Worm (Caenorhabditis elegans): ENCODE measurements around the gene T01D3.3.
A peak's percentile ranks its signal among the peaks of the same experiment; 100 is the strongest.

T01D3.3 gene

DNA sequence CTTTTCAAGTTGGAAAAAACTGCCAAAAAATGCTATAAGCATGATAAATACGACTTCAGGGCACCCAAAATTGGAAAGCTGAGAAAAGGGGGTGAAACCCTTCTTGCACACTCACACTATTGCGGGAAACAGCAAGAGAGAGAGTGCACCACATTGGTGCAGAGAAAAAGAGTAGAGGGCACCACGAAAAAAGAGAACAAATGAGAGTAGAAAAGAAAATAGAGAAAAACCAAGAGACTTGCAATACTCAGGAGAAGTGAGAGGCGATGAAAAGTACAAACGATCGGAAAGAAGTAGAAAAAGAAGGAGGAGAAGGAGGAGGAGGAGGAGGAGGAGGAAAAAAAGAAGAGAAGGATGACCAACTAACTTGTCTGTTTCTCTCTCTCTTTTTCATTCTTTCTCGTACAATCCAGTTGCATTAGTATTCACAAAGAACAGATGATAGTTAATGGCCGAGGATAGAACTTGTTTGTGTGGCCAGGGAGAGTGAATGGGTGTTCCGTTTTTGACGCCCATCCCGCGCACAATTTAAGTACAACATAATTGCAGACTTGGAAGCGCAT lies 48.8 kb upstream of the T01D3.3 start (continued):
- TF ChIP-seq dmd-9 (GFP tag; IDR thresholded peaks at IDR 0.05), result no peak
- TF ChIP-seq jun-1 (tag; optimal IDR thresholded peaks at IDR 0.05), result no peak
- no peak for TF ChIP-seq Y105C5A.15 (GFP tag; IDR thresholded peaks at IDR 0.05)
- no peak for TF ChIP-seq nhr-76 (tag; optimal IDR thresholded peaks at IDR 0.05)
- peak; percentile 69 for TF ChIP-seq hlh-30 (tag; optimal IDR thresholded peaks at IDR 0.05; ENCODE audit: insufficient read depth)
- TF ChIP-seq tag-97 (GFP tag; IDR thresholded peaks at IDR 0.05), result no peak
- TF ChIP-seq nhr-102 (tag; optimal IDR thresholded peaks at IDR 0.05), result no peak
- no peak for TF ChIP-seq snpc-4 (tag; optimal IDR thresholded peaks at IDR 0.05)
- TF ChIP-seq hmg-1.1 (GFP tag; IDR thresholded peaks at IDR 0.05), result peak; percentile 79
- no peak for TF ChIP-seq lin-29 (GFP tag; IDR thresholded peaks at IDR 0.05)
- no peak for TF ChIP-seq nhr-10 (tag; optimal IDR thresholded peaks at IDR 0.05)
- TF ChIP-seq tra-1 (GFP tag; IDR thresholded peaks at IDR 0.05), result no peak; the same call in 1 of the 2 replicates
- TF ChIP-seq mxl-2 (GFP tag; conservative IDR thresholded peaks at IDR 0.05), result no peak
- no peak for TF ChIP-seq nhr-237 (tag; optimal IDR thresholded peaks at IDR 0.05)
- TF ChIP-seq madf-5 (GFP tag; IDR thresholded peaks at IDR 0.05), result no peak
- TF ChIP-seq lsy-2 (tag; optimal IDR thresholded peaks at IDR 0.05), result peak; percentile 51 to 77
- TF ChIP-seq T26A8.4 (GFP tag; IDR thresholded peaks at IDR 0.05), result no peak
- no peak for TF ChIP-seq mdt-29 (GFP tag; IDR thresholded peaks at IDR 0.05)
- TF ChIP-seq ceh-44 (GFP tag; IDR thresholded peaks at IDR 0.05), result no peak
- no peak for TF ChIP-seq ama-1 (optimal IDR thresholded peaks at IDR 0.05)
- TF ChIP-seq sdz-12 (GFP tag; optimal IDR thresholded peaks at IDR 0.05), result no peak
- no peak for TF ChIP-seq spr-3 (GFP tag; optimal IDR thresholded peaks at IDR 0.05)
- no peak for TF ChIP-seq lim-7 (GFP tag; IDR thresholded peaks at IDR 0.05)
- TF ChIP-seq ZK546.5 (tag; optimal IDR thresholded peaks at IDR 0.05), result no peak
- TF ChIP-seq Y5F2A.4 (GFP tag; optimal IDR thresholded peaks at IDR 0.05), result no peak
- no peak for TF ChIP-seq zip-11 (GFP tag; IDR thresholded peaks at IDR 0.05)
- TF ChIP-seq lin-39 (tag; optimal IDR thresholded peaks at IDR 0.05), result peak; percentile 41
- peak; percentile 53 for TF ChIP-seq mes-2 (tag; optimal IDR thresholded peaks at IDR 0.05; ENCODE audit: poor library complexity, severe bottlenecking)
- peak; percentile 37 for TF ChIP-seq dmd-6 (GFP tag; IDR thresholded peaks at IDR 0.05)
- peak; percentile 56 for TF ChIP-seq dve-1 (tag; optimal IDR thresholded peaks at IDR 0.05; ENCODE audit: insufficient read depth)
- TF ChIP-seq egl-27 (tag; optimal IDR thresholded peaks at IDR 0.05), result no peak
- TF ChIP-seq Y48G9A.11 (GFP tag; IDR thresholded peaks at IDR 0.05), result no peak
- TF ChIP-seq ceh-82 (tag; optimal IDR thresholded peaks at IDR 0.05), result no peak
- no peak for TF ChIP-seq D1046.2 (GFP tag; IDR thresholded peaks at IDR 0.05)
- TF ChIP-seq F26F4.8 (GFP tag; conservative IDR thresholded peaks at IDR 0.05), result no peak
- TF ChIP-seq dpl-1 (GFP tag; optimal IDR thresholded peaks at IDR 0.05), result peak; percentile 33
- peak in 1 of 2 experiments; percentile 49 for TF ChIP-seq hif-1 (tag; optimal IDR thresholded peaks at IDR 0.05)
- TF ChIP-seq ZK337.2 (GFP tag; IDR thresholded peaks at IDR 0.05), result no peak
- no peak for TF ChIP-seq spr-1 (tag; optimal IDR thresholded peaks at IDR 0.05)
- no peak for TF ChIP-seq nhr-41 (GFP tag; IDR thresholded peaks at IDR 0.05)
- TF ChIP-seq rbr-2 (tag; optimal IDR thresholded peaks at IDR 0.05), result peak; percentile 62
- no peak for TF ChIP-seq zag-1 (tag; optimal IDR thresholded peaks at IDR 0.05)
- no peak for TF ChIP-seq madf-9 (GFP tag; conservative IDR thresholded peaks at IDR 0.05)
- TF ChIP-seq zip-2 (tag; optimal IDR thresholded peaks at IDR 0.05), result no peak
- TF ChIP-seq daf-8 (GFP tag; IDR thresholded peaks at IDR 0.05), result no peak
- TF ChIP-seq lin-15B (tag; optimal IDR thresholded peaks at IDR 0.05), result no peak
- TF ChIP-seq F49E8.2 (tag; optimal IDR thresholded peaks at IDR 0.05; ENCODE audit: borderline replicate concordance), result no peak
- 0 out of 2 replicates have a peak, but pooled peaks have one; percentile 52 for TF ChIP-seq dmd-8 (GFP tag; IDR thresholded peaks at IDR 0.05)
- no peak for TF ChIP-seq lin-1 (GFP tag; IDR thresholded peaks at IDR 0.05)
- no peak for TF ChIP-seq pqm-1 (tag; optimal IDR thresholded peaks at IDR 0.05)
- TF ChIP-seq zfp-3 (GFP tag; conservative IDR thresholded peaks at IDR 0.05), result no peak; the same call in 1 of the 2 replicates

All from whole organism, L4 larva.